Fruit fly (Drosophila melanogaster) whole organism, embryonic: ENCODE data around the gene CG4942.
A peak's percentile ranks its signal among the peaks of the same experiment; 100 is the strongest.

Experiments
- Blimp-1 ChIP-seq: fragments of 200-800 bp; sonication (Bioruptor generic); optimal IDR thresholded peaks from 3 replicates; lab custom pipeline; 2018; ENCODE audit warnings: missing biosample characterization, missing genetic modification characterization, mild to moderate bottlenecking, moderate library complexity, missing genetic modification reagents
- CG10209 ChIP-seq: fragments of 200-800 bp; sonication (Bioruptor generic); optimal IDR thresholded peaks from 3 replicates; lab custom pipeline; 2017; ENCODE audit warnings: missing biosample characterization, mild to moderate bottlenecking, missing genetic modification characterization, missing genetic modification reagents
- CG10543 ChIP-seq: fragments of 200-800 bp; sonication (Bioruptor generic); optimal IDR thresholded peaks from 3 replicates; lab custom pipeline; 2017; ENCODE audit warnings: missing biosample characterization, mild to moderate bottlenecking, missing genetic modification characterization, moderate library complexity
- CG11695 ChIP-seq: fragments of 200-800 bp; sonication (Bioruptor generic); IDR thresholded peaks from 3 replicates; pipeline ENCODE4 v1.3.6; 2022; ENCODE audit warnings: missing biosample characterization, missing genetic modification characterization
- CG11723 ChIP-seq: fragments of 200-800 bp; sonication (Bioruptor generic); optimal IDR thresholded peaks from 2 replicates; lab custom pipeline; 2017; ENCODE audit warnings: missing biosample characterization, mild to moderate bottlenecking, missing genetic modification characterization
- CG12155 ChIP-seq: fragments of 200-800 bp; sonication (Bioruptor generic); optimal IDR thresholded peaks from 3 replicates; lab custom pipeline; 2016; ENCODE audit warnings: missing biosample characterization, missing genetic modification characterization
- CG1603 ChIP-seq: fragments of 200-800 bp; sonication (Bioruptor generic); optimal IDR thresholded peaks from 2 replicates; lab custom pipeline; 2019; ENCODE audit warnings: missing biosample characterization, mild to moderate bottlenecking, missing genetic modification characterization, moderate library complexity
- CG17829 ChIP-seq: fragments of 200-800 bp; optimal IDR thresholded peaks from 2 replicates; lab custom pipeline; 2019; ENCODE audit warnings: missing biosample characterization, mild to moderate bottlenecking, missing genetic modification characterization, moderate library complexity
- CG18262 ChIP-seq: fragments of 200-800 bp; optimal IDR thresholded peaks from 3 replicates; lab custom pipeline; 2019; ENCODE audit warnings: missing biosample characterization, mild to moderate bottlenecking, missing genetic modification characterization, moderate library complexity
- CG2678 ChIP-seq: fragments of 200-800 bp; sonication (Bioruptor generic); optimal IDR thresholded peaks from 3 replicates; lab custom pipeline; 2019; ENCODE audit warnings: missing biosample characterization, mild to moderate bottlenecking, missing genetic modification characterization, moderate library complexity
- CG2875 ChIP-seq: fragments of 200-800 bp; sonication (Bioruptor generic); optimal IDR thresholded peaks from 2 replicates; lab custom pipeline; 2017; ENCODE audit warnings: missing biosample characterization, mild to moderate bottlenecking, missing genetic modification characterization, missing genetic modification reagents
- CG32532 ChIP-seq: fragments of 200-800 bp; sonication (Bioruptor generic); IDR thresholded peaks from 2 replicates; pipeline ENCODE4 v1.3.6; 2022; ENCODE audit warnings: missing biosample characterization, missing genetic modification characterization
- CG33213 ChIP-seq: fragments of 200-800 bp; sonication (Bioruptor generic); optimal IDR thresholded peaks from 3 replicates; lab custom pipeline; 2016; ENCODE audit warnings: missing biosample characterization, missing genetic modification characterization
- CG3407 ChIP-seq: fragments of 200-800 bp; sonication (Bioruptor generic); optimal IDR thresholded peaks from 2 replicates; lab custom pipeline; 2018; ENCODE audit warnings: missing biosample characterization, mild to moderate bottlenecking, missing genetic modification characterization
- CG34376 ChIP-seq: fragments of 200-800 bp; sonication (Bioruptor generic); optimal IDR thresholded peaks from 2 replicates; lab custom pipeline; 2018; ENCODE audit warnings: missing biosample characterization, mild to moderate bottlenecking, missing genetic modification characterization
- CG3847 ChIP-seq: fragments of 200-800 bp; sonication (Bioruptor generic); IDR thresholded peaks from 2 replicates; pipeline ENCODE4 v1.3.6; 2022; ENCODE audit warnings: missing biosample characterization, missing genetic modification characterization
- CG6272 ChIP-seq: fragments of 200-800 bp; sonication (Bioruptor generic); IDR thresholded peaks from 2 replicates; pipeline ENCODE4 v1.3.6; 2022; ENCODE audit warnings: missing biosample characterization, missing genetic modification characterization
- CG8089 ChIP-seq: fragments of 200-800 bp; sonication (Bioruptor generic); optimal IDR thresholded peaks from 3 replicates; lab custom pipeline; 2016; ENCODE audit warnings: missing biosample characterization, missing genetic modification characterization
- CG9876 ChIP-seq: fragments of 200-800 bp; sonication (Bioruptor generic); optimal IDR thresholded peaks from 2 replicates; lab custom pipeline; 2016; ENCODE audit warnings: missing biosample characterization, missing genetic modification characterization
- CkIIα-i1 ChIP-seq: fragments of 200-800 bp; sonication (Bioruptor generic); IDR thresholded peaks from 2 replicates; pipeline ENCODE4 v1.3.6; 2022; ENCODE audit warnings: missing biosample characterization, missing genetic modification characterization
- Dll ChIP-seq: fragments of 200-800 bp; sonication (Bioruptor generic); IDR thresholded peaks from 4 replicates; pipeline ENCODE4 v1.3.6; 2022; ENCODE audit warnings: missing biosample characterization, missing genetic modification characterization; ENCODE audit not compliant: partially characterized antibody
- Eip74EF ChIP-seq, 2 experiments: fragments of 200-800 bp in 1 of 2; fragments of >200 bp in 1 of 2; sonication (Bioruptor generic) in 1 of 2; optimal IDR thresholded peaks; 2 replicates each; lab custom pipeline; 2017 to 2019; ENCODE audit warnings: missing biosample characterization in 2 of 2, missing genetic modification characterization in 2 of 2, mild to moderate bottlenecking in 1 of 2, moderate library complexity in 1 of 2
- Fer1 ChIP-seq: fragments of 200-800 bp; sonication (Bioruptor generic); optimal IDR thresholded peaks from 2 replicates; lab custom pipeline; 2017; ENCODE audit warnings: missing biosample characterization, mild to moderate bottlenecking, missing genetic modification characterization
- Pdp1 ChIP-seq, 2 experiments: fragments of 200-800 bp; sonication (Bioruptor generic); optimal IDR thresholded peaks; 3 replicates each; lab custom pipeline; 2016; ENCODE audit warnings: missing biosample characterization in 2 of 2, missing genetic modification characterization in 2 of 2, mild to moderate bottlenecking in 1 of 2, moderate library complexity in 1 of 2
- Usf ChIP-seq: fragments of 200-800 bp; sonication (Bioruptor generic); optimal IDR thresholded peaks from 2 replicates; lab custom pipeline; 2017; ENCODE audit warnings: missing genotype, missing biosample characterization, missing genetic modification characterization
- Xrp1 ChIP-seq: fragments of 200-800 bp; sonication (Bioruptor generic); IDR thresholded peaks from 2 replicates; pipeline ENCODE4 v1.3.6; 2022; ENCODE audit warnings: missing biosample characterization, missing genetic modification characterization
- ab ChIP-seq: fragments of 200-800 bp; sonication (Bioruptor generic); optimal IDR thresholded peaks from 2 replicates; lab custom pipeline; 2016; ENCODE audit warnings: missing biosample characterization, missing genetic modification characterization
- al ChIP-seq: fragments of 200-800 bp; sonication (Bioruptor generic); IDR thresholded peaks from 2 replicates; pipeline ENCODE4 v1.3.6; 2022; ENCODE audit warnings: missing biosample characterization, missing genetic modification characterization
- az2 ChIP-seq: fragments of 200-800 bp; sonication (Bioruptor generic); optimal IDR thresholded peaks from 3 replicates; lab custom pipeline; 2016; ENCODE audit warnings: missing biosample characterization, missing genetic modification characterization
- chinmo ChIP-seq: fragments of 200-800 bp; sonication (Bioruptor generic); IDR thresholded peaks from 4 replicates; pipeline ENCODE4 v1.3.6; 2022; ENCODE audit warnings: missing biosample characterization, missing genetic modification characterization; ENCODE audit not compliant: partially characterized antibody
- dati ChIP-seq: fragments of 200-800 bp; sonication (Bioruptor generic); IDR thresholded peaks from 2 replicates; pipeline ENCODE4 v1.3.6; 2022; ENCODE audit warnings: missing biosample characterization, missing genetic modification characterization
- emc ChIP-seq: fragments of 200-800 bp; sonication (Bioruptor generic); optimal IDR thresholded peaks from 2 replicates; lab custom pipeline; 2016; ENCODE audit warnings: missing biosample characterization, missing genetic modification characterization
- esg ChIP-seq: fragments of 200-800 bp; sonication (Bioruptor generic); conservative IDR thresholded peaks from 2 replicates; pipeline ENCODE4 v1.3.6; 2022; ENCODE audit warnings: missing biosample characterization, missing genetic modification characterization
- exex ChIP-seq: fragments of 200-800 bp; sonication (Bioruptor generic); optimal IDR thresholded peaks from 4 replicates; lab custom pipeline; 2018; ENCODE audit warnings: missing biosample characterization, mild to moderate bottlenecking, missing genetic modification characterization, moderate library complexity
- fd64A ChIP-seq: fragments of 200-800 bp; sonication (Bioruptor generic); optimal IDR thresholded peaks from 3 replicates; lab custom pipeline; 2018; ENCODE audit warnings: missing biosample characterization, mild to moderate bottlenecking, missing genetic modification characterization
- gem ChIP-seq: fragments of 200-800 bp; sonication (Bioruptor generic); optimal IDR thresholded peaks from 2 replicates; lab custom pipeline; 2019; ENCODE audit warnings: missing biosample characterization, mild to moderate bottlenecking, missing genetic modification characterization, moderate library complexity
- her ChIP-seq: fragments of 200-800 bp; sonication (Bioruptor generic); optimal IDR thresholded peaks from 2 replicates; lab custom pipeline; 2016; ENCODE audit warnings: missing biosample characterization, missing genetic modification characterization
- ind ChIP-seq: fragments of 200-800 bp; sonication (Bioruptor generic); optimal IDR thresholded peaks from 3 replicates; lab custom pipeline; 2016; ENCODE audit warnings: missing biosample characterization, missing genetic modification characterization
- mirr ChIP-seq: fragments of 200-800 bp; sonication (Bioruptor generic); optimal IDR thresholded peaks from 3 replicates; lab custom pipeline; 2018; ENCODE audit warnings: missing biosample characterization, mild to moderate bottlenecking, missing genetic modification characterization
- nerfin-1 ChIP-seq: fragments of 200-800 bp; sonication (Bioruptor generic); optimal IDR thresholded peaks from 3 replicates; lab custom pipeline; 2019; ENCODE audit warnings: missing biosample characterization, mild to moderate bottlenecking, missing genetic modification characterization, moderate library complexity
- odd ChIP-seq: fragments of 200-800 bp; sonication (Bioruptor generic); optimal IDR thresholded peaks from 2 replicates; lab custom pipeline; 2017; ENCODE audit warnings: missing biosample characterization, mild to moderate bottlenecking, missing genetic modification characterization
- pros ChIP-seq: fragments of 200-800 bp; sonication (Bioruptor generic); optimal IDR thresholded peaks from 3 replicates; lab custom pipeline; 2019; ENCODE audit warnings: missing biosample characterization, mild to moderate bottlenecking, missing genetic modification characterization, moderate library complexity
- ranshi ChIP-seq: fragments of 200-800 bp; sonication (Bioruptor generic); IDR thresholded peaks from 2 replicates; pipeline ENCODE4 v1.3.6; 2022; ENCODE audit warnings: missing biosample characterization, missing genetic modification characterization
- sqz ChIP-seq: fragments of 200-800 bp; sonication (Bioruptor generic); optimal IDR thresholded peaks from 3 replicates; lab custom pipeline; 2018; ENCODE audit warnings: missing biosample characterization, mild to moderate bottlenecking, missing genetic modification characterization
- sug ChIP-seq: fragments of 200-800 bp; optimal IDR thresholded peaks from 2 replicates; lab custom pipeline; 2019; ENCODE audit warnings: missing biosample characterization, mild to moderate bottlenecking, missing genetic modification characterization, moderate library complexity
- tgo ChIP-seq: fragments of 200-800 bp; sonication (Bioruptor generic); IDR thresholded peaks from 3 replicates; pipeline ENCODE4 v1.3.6; 2022; ENCODE audit warnings: missing biosample characterization, missing genetic modification characterization
- tll ChIP-seq, 2 experiments: fragments of 200-800 bp in 1 of 2; fragments of >200 bp in 1 of 2; sonication (Bioruptor generic) in 1 of 2; optimal IDR thresholded peaks; 2 replicates each; lab custom pipeline; 2017 to 2019; ENCODE audit warnings: missing biosample characterization in 2 of 2, missing genetic modification characterization in 2 of 2, mild to moderate bottlenecking in 1 of 2, moderate library complexity in 1 of 2
- toy ChIP-seq: fragments of 200-800 bp; sonication (Bioruptor generic); IDR thresholded peaks from 2 replicates; pipeline ENCODE4 v1.3.6; 2022; ENCODE audit warnings: missing biosample characterization, missing genetic modification characterization
- twi ChIP-seq: fragments of 200-800 bp; optimal IDR thresholded peaks from 2 replicates; lab custom pipeline; 2019; ENCODE audit warnings: missing biosample characterization, mild to moderate bottlenecking, missing genetic modification characterization, moderate library complexity
- yki ChIP-seq: fragments of >200 bp; optimal IDR thresholded peaks from 3 replicates; lab custom pipeline; 2018
- zfh2 ChIP-seq: fragments of 200-800 bp; sonication (Bioruptor generic); optimal IDR thresholded peaks from 2 replicates; lab custom pipeline; 2016; ENCODE audit warnings: missing biosample characterization, missing genetic modification characterization

Gene CG4942

DNA sequence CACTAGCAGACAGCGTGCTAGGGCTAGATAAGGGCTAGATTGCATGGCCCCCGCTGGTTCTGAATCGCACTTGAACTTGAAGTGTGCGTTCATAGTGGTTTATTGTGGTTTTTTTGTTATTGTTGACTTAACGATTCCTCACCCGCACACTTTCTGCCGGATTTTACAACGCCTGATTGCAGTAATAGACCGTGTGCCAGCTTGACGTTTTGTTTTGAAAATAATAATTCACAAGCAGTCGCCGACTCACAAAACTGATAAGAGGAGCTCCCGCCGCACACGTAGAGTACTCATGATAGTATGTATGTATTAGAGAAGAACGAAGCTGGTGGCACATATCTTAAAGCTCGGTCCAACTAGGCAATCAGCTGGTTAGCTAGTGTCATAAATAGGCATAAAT, 22.8 kb downstream of the CG4942 start (continued):
- TF ChIP-seq Usf (GFP tag; lab: Kevin White, UChicago) (no peak), emc (no peak), CG8089 (GFP tag; lab: Kevin White, UChicago) (no peak), her (GFP tag; lab: Kevin White, UChicago) (no peak), CG32532 (no peak), esg (GFP tag; lab: Robert Waterston, UW) (no peak), tgo (GFP tag; lab: Robert Waterston, UW) (no peak), fd64A (no peak), CG11723 (GFP tag; lab: Kevin White, UChicago) (no peak), CG34376 (GFP tag; lab: Kevin White, UChicago) (peak; percentile 12), CG10209 (no peak), CG1603 (tag; lab: Kevin White, UChicago) (no peak), CG3407 (GFP tag; lab: Kevin White, UChicago) (no peak), al (GFP tag; lab: Robert Waterston, UW) (no peak), CG17829 (tag; lab: Kevin White, UChicago) (no peak), sug (tag; lab: Kevin White, UChicago) (peak; percentile 94), CG2875 (GFP tag; lab: Kevin White, UChicago) (no peak), pros (GFP tag; lab: Kevin White, UChicago) (no peak), CG18262 (tag; lab: Kevin White, UChicago) (no peak), exex (tag; lab: Kevin White, UChicago) (peak; percentile 45), gem (no peak), ind (no peak), Xrp1 (GFP tag; lab: Robert Waterston, UW) (no peak), sqz (GFP tag; lab: Kevin White, UChicago) (peak; percentile 43), zfh2 (GFP tag; lab: Kevin White, UChicago) (no peak), Fer1 (GFP tag; lab: Kevin White, UChicago) (peak; percentile 0), CG2678 (peak; percentile 6), twi (tag; lab: Kevin White, UChicago) (no peak), CG6272 (GFP tag; lab: Robert Waterston, UW) (no peak), CG11695 (GFP tag; lab: Robert Waterston, UW) (no peak), tll (GFP tag; optimal IDR thresholded peaks at IDR 0.05; lab: Kevin White, UChicago) (no peak), ranshi (no peak), CG10543 (GFP tag; lab: Kevin White, UChicago) (no peak), yki (lab: Kevin White, UChicago) (no peak), CG33213 (GFP tag; lab: Kevin White, UChicago) (no peak), odd (GFP tag; lab: Kevin White, UChicago) (no peak), CG3847 (no peak), Eip74EF (GFP tag; optimal IDR thresholded peaks at IDR 0.05; lab: Kevin White, UChicago) (no peak), nerfin-1 (no peak), dati (GFP tag; lab: Robert Waterston, UW) (no peak), Pdp1 (GFP tag; optimal IDR thresholded peaks at IDR 0.05; lab: Kevin White, UChicago) (no peak), Dll (GFP tag; lab: Robert Waterston, UW) (no peak), Blimp-1 (no peak), mirr (GFP tag; lab: Kevin White, UChicago) (peak; percentile 59), chinmo (GFP tag; lab: Robert Waterston, UW) (peak; percentile 80; the same call in 3 of the 4 replicates), ab (GFP tag; lab: Kevin White, UChicago) (no peak), CG9876 (GFP tag; lab: Kevin White, UChicago) (no peak), toy (no peak), az2 (GFP tag; lab: Kevin White, UChicago) (no peak), CkIIα-i1 (GFP tag; lab: Robert Waterston, UW) (no peak), CG12155 (GFP tag; lab: Kevin White, UChicago) (no peak)
